Worm (Caenorhabditis elegans): ENCODE data around the gene unc-1.

The unc-1 gene

DNA sequence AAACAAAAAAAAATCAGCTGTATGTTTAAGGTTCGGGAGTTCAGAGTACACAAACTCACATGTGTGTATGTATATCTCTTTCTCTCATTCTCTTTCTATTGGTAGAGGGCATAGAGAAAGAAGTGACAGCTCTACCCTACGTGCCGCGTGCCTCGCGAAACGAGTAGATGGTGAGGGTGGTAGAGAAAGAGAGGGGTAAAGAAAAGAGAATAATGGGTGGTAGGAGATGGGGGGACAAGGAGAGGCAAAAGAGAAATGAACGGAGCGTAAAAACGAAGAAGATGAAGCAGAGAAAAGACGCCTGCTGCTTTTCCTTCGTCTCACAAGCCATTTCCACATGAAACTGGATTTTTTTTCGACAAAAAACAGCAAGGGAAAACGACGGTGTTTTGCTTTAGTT lies 30.9 kb upstream of the unc-1 start (continued):
- peak; percentile 21 for TF ChIP-seq zag-1 (tag; optimal IDR thresholded peaks at IDR 0.05)

DNA sequence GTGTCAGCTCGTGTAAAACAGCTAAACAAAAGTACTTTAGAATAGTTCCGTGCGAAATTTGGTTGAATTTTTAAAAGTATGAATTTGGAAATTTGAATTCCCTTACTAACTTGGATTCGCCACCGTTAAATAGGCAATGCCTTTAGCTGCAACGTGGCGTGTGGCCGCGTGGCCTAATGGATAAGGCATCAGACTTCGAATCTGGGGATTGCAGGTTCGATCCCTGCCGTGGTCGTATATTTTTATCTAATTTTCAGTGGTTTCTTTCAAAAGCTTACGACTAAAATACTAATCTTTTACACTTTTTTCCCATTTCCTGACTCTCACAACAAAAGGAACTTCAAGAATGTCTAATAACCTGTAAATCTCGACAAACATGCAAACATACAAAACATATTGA lies 27.4 kb upstream of the unc-1 start:
- TF ChIP-seq unc-39 (tag; optimal IDR thresholded peaks at IDR 0.05): no peak
- no peak for TF ChIP-seq nhr-76 (tag; optimal IDR thresholded peaks at IDR 0.05)
- no peak for TF ChIP-seq nhr-43 (tag; optimal IDR thresholded peaks at IDR 0.05; ENCODE audit: poor library complexity, severe bottlenecking)
- TF ChIP-seq ceh-82 (tag; optimal IDR thresholded peaks at IDR 0.05): no peak
- TF ChIP-seq nhr-28 (tag; optimal IDR thresholded peaks at IDR 0.05): no peak
- TF ChIP-seq ZK546.5 (tag; optimal IDR thresholded peaks at IDR 0.05): no peak
- no peak for TF ChIP-seq hmg-11 (tag; optimal IDR thresholded peaks at IDR 0.05)

DNA sequence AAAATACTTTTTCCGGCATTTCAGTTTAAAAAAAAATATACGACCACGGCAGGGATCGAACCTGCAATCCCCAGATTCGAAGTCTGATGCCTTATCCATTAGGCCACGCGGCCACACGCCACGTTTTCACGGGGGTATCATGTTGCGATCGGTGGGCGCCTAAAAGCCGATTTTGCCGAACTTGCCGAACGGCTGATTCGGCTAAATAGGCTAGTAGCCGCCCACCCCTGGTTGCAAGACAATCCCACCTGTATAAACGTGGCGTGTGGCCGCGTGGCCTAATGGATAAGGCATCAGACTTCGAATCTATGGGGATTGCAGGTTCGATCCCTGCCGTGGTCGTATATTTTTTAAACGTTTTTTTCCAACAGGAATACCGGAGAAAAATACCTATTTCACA lies 26.9 kb upstream of the unc-1 start:
- no peak for TF ChIP-seq elt-2 (tag; optimal IDR thresholded peaks at IDR 0.05)
- TF ChIP-seq egl-27 (tag; optimal IDR thresholded peaks at IDR 0.05): no peak
- no peak for TF ChIP-seq nhr-77 (tag; optimal IDR thresholded peaks at IDR 0.05)
- no peak for TF ChIP-seq fos-1 (tag; optimal IDR thresholded peaks at IDR 0.05)
- TF ChIP-seq fkh-2 (tag; optimal IDR thresholded peaks at IDR 0.05): no peak
- no peak for TF ChIP-seq fkh-10 (GFP tag; optimal IDR thresholded peaks at IDR 0.05)
- no peak for TF ChIP-seq nhr-11 (tag; optimal IDR thresholded peaks at IDR 0.05)
- no peak for TF ChIP-seq snpc-4 (tag; optimal IDR thresholded peaks at IDR 0.05)
- TF ChIP-seq lin-39 (tag; optimal IDR thresholded peaks at IDR 0.05): no peak
- TF ChIP-seq nhr-25 (tag; optimal IDR thresholded peaks at IDR 0.05): no peak
- TF ChIP-seq unc-62 (GFP tag; optimal IDR thresholded peaks at IDR 0.05): no peak
- TF ChIP-seq nhr-237 (tag; optimal IDR thresholded peaks at IDR 0.05): no peak
- TF ChIP-seq ZK546.5 (tag; optimal IDR thresholded peaks at IDR 0.05): no peak
- TF ChIP-seq R02D3.7 (tag; optimal IDR thresholded peaks at IDR 0.05): no peak
- TF ChIP-seq unc-39 (tag; optimal IDR thresholded peaks at IDR 0.05): no peak

DNA sequence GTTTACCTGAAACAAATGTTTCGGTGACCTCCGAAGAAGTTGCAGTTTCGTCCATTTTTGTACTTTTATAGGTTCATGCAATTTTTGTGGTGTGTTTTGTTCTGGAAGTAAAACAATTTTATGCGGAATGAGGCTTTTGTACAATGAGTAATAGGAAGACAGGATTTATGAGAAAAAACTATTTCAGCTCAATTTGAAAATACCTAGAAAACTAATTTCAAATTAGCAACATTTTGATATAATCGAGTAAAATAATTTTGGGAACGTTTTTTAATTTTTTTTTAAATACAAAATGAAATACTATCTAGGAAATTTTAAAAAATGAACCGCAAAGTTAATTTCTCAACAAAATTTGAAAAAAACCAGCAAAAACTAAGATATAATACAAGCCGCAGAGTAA lies 25.8 kb upstream of the unc-1 start, which contains the start of gene rei-2:
rei-2 (minus strand) TSS at position 101 of the 400 bp plus-strand sequence.
- TF ChIP-seq nfya-1 (tag; optimal IDR thresholded peaks at IDR 0.05; ENCODE audit: insufficient read depth): no peak
- no peak for TF ChIP-seq elt-2 (tag; optimal IDR thresholded peaks at IDR 0.05)
- no peak for TF ChIP-seq nhr-11 (tag; optimal IDR thresholded peaks at IDR 0.05)
- TF ChIP-seq nhr-28 (tag; optimal IDR thresholded peaks at IDR 0.05): no peak
- no peak for TF ChIP-seq elt-3 (tag; optimal IDR thresholded peaks at IDR 0.05)
- TF ChIP-seq ztf-11 (tag; optimal IDR thresholded peaks at IDR 0.05): no peak
- no peak for TF ChIP-seq unc-62 (GFP tag; optimal IDR thresholded peaks at IDR 0.05)
- no peak for TF ChIP-seq mml-1 (tag; optimal IDR thresholded peaks at IDR 0.05)
- TF ChIP-seq zag-1 (tag; optimal IDR thresholded peaks at IDR 0.05): no peak
- no peak for TF ChIP-seq snpc-4 (tag; optimal IDR thresholded peaks at IDR 0.05)
- no peak for TF ChIP-seq pqm-1 (tag; optimal IDR thresholded peaks at IDR 0.05)
- TF ChIP-seq ceh-16 (tag; optimal IDR thresholded peaks at IDR 0.05): no peak
- no peak for TF ChIP-seq hmg-11 (tag; optimal IDR thresholded peaks at IDR 0.05)
- TF ChIP-seq ceh-9 (tag; optimal IDR thresholded peaks at IDR 0.05): no peak
- TF ChIP-seq ceh-82 (tag; optimal IDR thresholded peaks at IDR 0.05): no peak

DNA sequence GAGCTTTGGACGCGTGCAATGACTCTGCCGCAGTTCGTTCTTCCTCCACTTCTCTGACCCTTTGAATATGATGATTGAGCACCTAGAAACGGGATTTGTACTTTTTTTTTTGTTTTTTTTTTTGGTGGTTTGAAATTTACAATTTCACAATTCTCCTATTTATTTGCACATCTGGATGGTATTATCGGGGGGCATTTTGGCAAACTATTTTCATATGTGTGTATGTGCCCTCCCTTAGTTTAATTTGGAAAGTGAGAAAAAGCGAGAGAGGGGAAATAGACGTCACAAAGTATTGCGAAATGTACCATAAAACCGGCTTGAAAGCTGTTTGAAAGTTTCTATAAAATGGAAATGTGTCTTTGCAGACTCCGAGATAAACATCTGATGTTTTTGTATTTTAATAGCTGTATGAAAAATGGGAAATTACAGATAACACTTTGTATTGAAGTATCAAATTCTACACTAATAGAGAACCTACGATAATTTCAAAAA lies 24.2 kb upstream of the unc-1 start:
- TF ChIP-seq elt-1 (tag; optimal IDR thresholded peaks at IDR 0.05): peak; percentile 12
- TF ChIP-seq egl-5 (tag; optimal IDR thresholded peaks at IDR 0.05): peak; percentile 26
- no peak for TF ChIP-seq ceh-9 (tag; optimal IDR thresholded peaks at IDR 0.05)
- TF ChIP-seq nhr-23 (tag; optimal IDR thresholded peaks at IDR 0.05): no peak
- TF ChIP-seq unc-62 (GFP tag; optimal IDR thresholded peaks at IDR 0.05): no peak
- peak; percentile 64 for TF ChIP-seq nhr-25 (tag; optimal IDR thresholded peaks at IDR 0.05)
- no peak for TF ChIP-seq daf-12 (tag; optimal IDR thresholded peaks at IDR 0.05)
- no peak for TF ChIP-seq ztf-4 (tag; optimal IDR thresholded peaks at IDR 0.05)
- TF ChIP-seq lin-39 (tag; optimal IDR thresholded peaks at IDR 0.05): no peak
- peak; percentile 12 for TF ChIP-seq nfya-1 (tag; optimal IDR thresholded peaks at IDR 0.05; ENCODE audit: insufficient read depth)

DNA sequence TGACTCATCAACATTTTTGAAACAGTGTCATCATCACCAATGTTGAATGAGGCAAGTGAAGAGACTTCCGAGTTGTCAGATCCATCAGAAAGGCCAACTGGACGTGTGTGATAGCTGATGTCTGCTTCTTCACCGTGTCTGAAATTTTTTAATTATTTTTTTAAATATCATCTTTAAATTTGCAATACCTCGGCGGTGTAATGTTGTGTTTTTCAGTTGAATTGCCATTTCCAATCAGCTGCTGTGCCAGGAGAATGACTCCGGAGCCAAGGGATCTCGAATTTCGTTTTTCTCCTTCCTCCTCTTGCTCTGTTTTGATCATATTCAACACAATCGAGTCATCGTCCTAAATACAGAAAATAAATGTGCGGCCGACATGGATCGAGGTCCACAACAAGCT lies 22.7 kb upstream of the unc-1 start:
- TF ChIP-seq elt-2 (tag; optimal IDR thresholded peaks at IDR 0.05) (no peak), hmg-11 (tag; optimal IDR thresholded peaks at IDR 0.05) (no peak), nhr-28 (tag; optimal IDR thresholded peaks at IDR 0.05) (no peak), ceh-82 (tag; optimal IDR thresholded peaks at IDR 0.05) (no peak), unc-62 (GFP tag; optimal IDR thresholded peaks at IDR 0.05) (no peak), pha-4 (tag; optimal IDR thresholded peaks at IDR 0.05) (no peak), ceh-9 (tag; optimal IDR thresholded peaks at IDR 0.05) (no peak), nhr-67 (tag; optimal IDR thresholded peaks at IDR 0.05) (no peak), lin-15B (tag; optimal IDR thresholded peaks at IDR 0.05) (no peak), unc-39 (tag; optimal IDR thresholded peaks at IDR 0.05) (no peak), ama-1 (optimal IDR thresholded peaks at IDR 0.05) (no peak), nhr-25 (tag; optimal IDR thresholded peaks at IDR 0.05) (no peak), pqm-1 (tag; optimal IDR thresholded peaks at IDR 0.05) (no peak), tbx-2 (tag; optimal IDR thresholded peaks at IDR 0.05) (no peak), nhr-23 (tag; optimal IDR thresholded peaks at IDR 0.05) (no peak), ZK546.5 (tag; optimal IDR thresholded peaks at IDR 0.05) (no peak), daf-12 (tag; optimal IDR thresholded peaks at IDR 0.05) (no peak)

Measured in whole organism, L3 larva.